Fruit fly (Drosophila melanogaster) whole organism, embryonic: ENCODE data around the gene CG43954.

Experiments
- Atf-2 ChIP-seq: fragments of 200-800 bp; sonication (Bioruptor generic); optimal IDR thresholded peaks from 2 replicates; lab custom pipeline; 2016; ENCODE audit warnings: missing biosample characterization, missing genetic modification characterization
- Atf6 ChIP-seq: fragments of 200-800 bp; sonication (Bioruptor generic); IDR thresholded peaks from 2 replicates; pipeline ENCODE4 v1.3.6; 2022; ENCODE audit warnings: missing biosample characterization, missing genetic modification characterization
- Bgb ChIP-seq: fragments of 200-800 bp; sonication (Bioruptor generic); IDR thresholded peaks from 2 replicates; pipeline ENCODE4 v1.3.6; 2022; ENCODE audit warnings: missing biosample characterization, missing genetic modification characterization; ENCODE audit not compliant: partially characterized antibody
- BtbVII ChIP-seq: fragments of 200-800 bp; sonication (Bioruptor generic); optimal IDR thresholded peaks from 3 replicates; lab custom pipeline; 2017; ENCODE audit warnings: missing biosample characterization, mild to moderate bottlenecking, missing genetic modification characterization
- Bteb2 ChIP-seq: fragments of 200-800 bp; sonication (Bioruptor generic); optimal IDR thresholded peaks from 2 replicates; lab custom pipeline; 2016; ENCODE audit warnings: missing biosample characterization, missing genetic modification characterization
- CG11695 ChIP-seq: fragments of 200-800 bp; sonication (Bioruptor generic); IDR thresholded peaks from 3 replicates; pipeline ENCODE4 v1.3.6; 2022; ENCODE audit warnings: missing biosample characterization, missing genetic modification characterization
- CG14965 ChIP-seq: fragments of 200-800 bp; sonication (Bioruptor generic); optimal IDR thresholded peaks from 2 replicates; lab custom pipeline; 2016; ENCODE audit warnings: missing biosample characterization, missing genetic modification characterization, borderline replicate concordance
- CG17359 ChIP-seq: fragments of 200-800 bp; sonication (Bioruptor generic); optimal IDR thresholded peaks from 3 replicates; lab custom pipeline; 2018; ENCODE audit warnings: missing biosample characterization, mild to moderate bottlenecking, missing genetic modification characterization, moderate library complexity
- CG17361 ChIP-seq: fragments of 200-800 bp; sonication (Bioruptor generic); IDR thresholded peaks from 3 replicates; pipeline ENCODE4 v1.3.6; 2022; ENCODE audit warnings: missing biosample characterization, missing genetic modification characterization
- CG18599 ChIP-seq: fragments of 200-800 bp; sonication (Bioruptor generic); optimal IDR thresholded peaks from 3 replicates; lab custom pipeline; 2017; ENCODE audit warnings: missing biosample characterization, missing genetic modification characterization, mild to moderate bottlenecking, moderate library complexity, missing genetic modification reagents
- CG34422 ChIP-seq: fragments of 200-800 bp; sonication (Bioruptor generic); IDR thresholded peaks from 3 replicates; pipeline ENCODE4 v1.3.6; 2022; ENCODE audit warnings: missing biosample characterization, missing genetic modification characterization
- CG3995 ChIP-seq: fragments of 200-800 bp; sonication (Bioruptor generic); optimal IDR thresholded peaks from 3 replicates; lab custom pipeline; 2016; ENCODE audit warnings: missing biosample characterization, missing genetic modification characterization
- CG4360 ChIP-seq: fragments of 200-800 bp; sonication (Bioruptor generic); IDR thresholded peaks from 2 replicates; pipeline ENCODE4 v1.3.6; 2022; ENCODE audit warnings: missing biosample characterization, missing genetic modification characterization
- CG4424 ChIP-seq: fragments of 200-800 bp; sonication (Bioruptor generic); optimal IDR thresholded peaks from 3 replicates; lab custom pipeline; 2016; ENCODE audit warnings: missing biosample characterization, missing genetic modification characterization
- CG4854 ChIP-seq: fragments of 200-800 bp; sonication (Bioruptor generic); optimal IDR thresholded peaks from 2 replicates; lab custom pipeline; 2016; ENCODE audit warnings: missing biosample characterization, missing genetic modification characterization, inconsistent platforms
- CG5953 ChIP-seq: fragments of 200-800 bp; sonication (Bioruptor generic); IDR thresholded peaks from 2 replicates; pipeline ENCODE4 v1.3.6; 2022; ENCODE audit warnings: missing biosample characterization, missing genetic modification characterization
- CG6689 ChIP-seq: fragments of 200-800 bp; sonication (Bioruptor generic); IDR thresholded peaks from 2 replicates; pipeline ENCODE4 v1.3.6; 2022; ENCODE audit warnings: missing biosample characterization, missing genetic modification characterization
- CG7271 ChIP-seq: fragments of 200-800 bp; sonication (Bioruptor generic); optimal IDR thresholded peaks from 2 replicates; lab custom pipeline; 2018; ENCODE audit warnings: missing biosample characterization, mild to moderate bottlenecking, missing genetic modification characterization, moderate library complexity
- CG7372 ChIP-seq: fragments of 200-800 bp; sonication (Bioruptor generic); IDR thresholded peaks from 2 replicates; pipeline ENCODE4 v1.3.6; 2022; ENCODE audit warnings: missing biosample characterization, missing genetic modification characterization
- CG7786 ChIP-seq: fragments of 200-800 bp; sonication (Bioruptor generic); optimal IDR thresholded peaks from 2 replicates; lab custom pipeline; 2016; ENCODE audit warnings: missing biosample characterization, missing genetic modification characterization
- CG9437 ChIP-seq: fragments of 200-800 bp; sonication (Bioruptor generic); optimal IDR thresholded peaks from 2 replicates; lab custom pipeline; 2018; ENCODE audit warnings: missing biosample characterization, mild to moderate bottlenecking, missing genetic modification characterization
- Drgx ChIP-seq: fragments of 200-800 bp; sonication (Bioruptor generic); IDR thresholded peaks from 2 replicates; pipeline ENCODE4 v1.3.6; 2022; ENCODE audit warnings: missing biosample characterization, missing genetic modification characterization
- Ets97D ChIP-seq: fragments of 200-800 bp; sonication (Bioruptor generic); optimal IDR thresholded peaks from 3 replicates; lab custom pipeline; 2016; ENCODE audit warnings: missing biosample characterization, missing genetic modification characterization
- Fer3 ChIP-seq: fragments of 200-800 bp; sonication (Bioruptor generic); optimal IDR thresholded peaks from 2 replicates; lab custom pipeline; 2018; ENCODE audit warnings: missing biosample characterization, mild to moderate bottlenecking, missing genetic modification characterization, moderate library complexity
- Gsc ChIP-seq: fragments of 200-800 bp; sonication (Bioruptor generic); IDR thresholded peaks from 2 replicates; pipeline ENCODE4 v1.3.6; 2022; ENCODE audit warnings: missing biosample characterization, missing genetic modification characterization
- Hmx ChIP-seq: fragments of 200-800 bp; sonication (Bioruptor generic); optimal IDR thresholded peaks from 2 replicates; lab custom pipeline; 2016; ENCODE audit warnings: missing biosample characterization, missing genetic modification characterization
- Nf-YA ChIP-seq: fragments of 200-800 bp; sonication (Bioruptor generic); IDR thresholded peaks from 2 replicates; pipeline ENCODE4 v1.3.6; 2022; ENCODE audit warnings: missing biosample characterization, missing genetic modification characterization
- Nf-YB ChIP-seq: fragments of 200-800 bp; sonication (Bioruptor generic); optimal IDR thresholded peaks from 3 replicates; lab custom pipeline; 2019; ENCODE audit warnings: missing biosample characterization, mild to moderate bottlenecking, missing genetic modification characterization, moderate library complexity
- Nf-YC ChIP-seq: fragments of 200-800 bp; optimal IDR thresholded peaks from 3 replicates; lab custom pipeline; 2019; ENCODE audit warnings: missing biosample characterization, mild to moderate bottlenecking, missing genetic modification characterization, moderate library complexity
- Optix ChIP-seq: fragments of 200-800 bp; sonication (Bioruptor generic); IDR thresholded peaks from 3 replicates; pipeline ENCODE4 v1.3.6; 2022; ENCODE audit warnings: missing biosample characterization, missing genetic modification characterization
- Sin3A ChIP-seq: fragments of >200 bp; optimal IDR thresholded peaks from 2 replicates; lab custom pipeline; 2018
- Sox102F ChIP-seq: fragments of 200-800 bp; sonication (Bioruptor generic); optimal IDR thresholded peaks from 2 replicates; lab custom pipeline; 2018; ENCODE audit warnings: missing biosample characterization, mild to moderate bottlenecking, missing genetic modification characterization, moderate library complexity
- Sry-β ChIP-seq: fragments of 200-800 bp; sonication (Bioruptor generic); optimal IDR thresholded peaks from 2 replicates; lab custom pipeline; 2018; ENCODE audit warnings: missing biosample characterization, mild to moderate bottlenecking, missing genetic modification characterization, moderate library complexity
- chn ChIP-seq: fragments of 200-800 bp; sonication (Bioruptor generic); optimal IDR thresholded peaks from 2 replicates; lab custom pipeline; 2016; ENCODE audit warnings: missing biosample characterization, missing genetic modification characterization
- dm ChIP-seq: fragments of 200-800 bp; sonication (Bioruptor generic); optimal IDR thresholded peaks from 3 replicates; lab custom pipeline; 2016; ENCODE audit warnings: missing biosample characterization, missing genetic modification characterization
- dmrt11E ChIP-seq: fragments of 200-800 bp; sonication (Bioruptor generic); optimal IDR thresholded peaks from 3 replicates; lab custom pipeline; 2018; ENCODE audit warnings: missing biosample characterization, mild to moderate bottlenecking, missing genetic modification characterization, moderate library complexity
- dpn ChIP-seq, 2 experiments: fragments of 200-800 bp; sonication (Bioruptor generic); optimal IDR thresholded peaks; 3 replicates each; lab custom pipeline; 2016; ENCODE audit warnings: missing biosample characterization in 2 of 2, missing genetic modification characterization in 2 of 2
- eve ChIP-seq, 2 experiments: fragments of >200 bp; optimal IDR thresholded peaks; 2 replicates each; lab custom pipeline; 2017; ENCODE audit warnings: missing biosample characterization in 2 of 2, missing genetic modification characterization in 2 of 2
- fru ChIP-seq: fragments of >200 bp; optimal IDR thresholded peaks from 2 replicates; lab custom pipeline; 2017
- grau ChIP-seq: fragments of 200-800 bp; optimal IDR thresholded peaks from 3 replicates; lab custom pipeline; 2019; ENCODE audit warnings: missing biosample characterization, mild to moderate bottlenecking, missing genetic modification characterization, moderate library complexity
- lab ChIP-seq: fragments of 200-800 bp; sonication (Bioruptor generic); optimal IDR thresholded peaks from 3 replicates; lab custom pipeline; 2017; ENCODE audit warnings: missing biosample characterization, missing genetic modification characterization, mild to moderate bottlenecking, moderate library complexity, missing genetic modification reagents
- mirr ChIP-seq: fragments of 200-800 bp; sonication (Bioruptor generic); optimal IDR thresholded peaks from 3 replicates; lab custom pipeline; 2018; ENCODE audit warnings: missing biosample characterization, mild to moderate bottlenecking, missing genetic modification characterization
- peb ChIP-seq: fragments of 200-800 bp; sonication (Bioruptor generic); IDR thresholded peaks from 2 replicates; pipeline ENCODE4 v1.3.6; 2022; ENCODE audit warnings: missing biosample characterization, missing genetic modification characterization
- pum ChIP-seq: fragments of 200-800 bp; sonication (Bioruptor generic); optimal IDR thresholded peaks from 2 replicates; lab custom pipeline; 2016; ENCODE audit warnings: missing biosample characterization, missing genetic modification characterization
- rib ChIP-seq: fragments of 200-800 bp; sonication (Bioruptor generic); IDR thresholded peaks from 2 replicates; pipeline ENCODE4 v1.3.6; 2022; ENCODE audit warnings: missing biosample characterization, missing genetic modification characterization
- ro ChIP-seq: fragments of 200-800 bp; sonication (Bioruptor generic); IDR thresholded peaks from 2 replicates; pipeline ENCODE4 v1.3.6; 2022; ENCODE audit warnings: missing biosample characterization, missing genetic modification characterization
- scrt ChIP-seq: fragments of 200-800 bp; sonication (Bioruptor generic); optimal IDR thresholded peaks from 2 replicates; lab custom pipeline; 2018; ENCODE audit warnings: missing biosample characterization, mild to moderate bottlenecking, missing genetic modification characterization, moderate library complexity
- shn ChIP-seq: fragments of 200-800 bp; sonication (Bioruptor generic); optimal IDR thresholded peaks from 3 replicates; lab custom pipeline; 2016; ENCODE audit warnings: missing biosample characterization, missing genetic modification characterization
- slbo ChIP-seq: fragments of 200-800 bp; sonication (Bioruptor generic); IDR thresholded peaks from 2 replicates; pipeline ENCODE4 v1.3.6; 2022; ENCODE audit warnings: missing biosample characterization, missing genetic modification characterization
- trh ChIP-seq: fragments of 200-800 bp; sonication (Bioruptor generic); optimal IDR thresholded peaks from 2 replicates; lab custom pipeline; 2016; ENCODE audit warnings: missing biosample characterization, missing genetic modification characterization
- wek ChIP-seq: fragments of 200-800 bp; sonication (Bioruptor generic); optimal IDR thresholded peaks from 3 replicates; lab custom pipeline; 2018; ENCODE audit warnings: missing biosample characterization, mild to moderate bottlenecking, missing genetic modification characterization, moderate library complexity

The CG43954 gene

DNA sequence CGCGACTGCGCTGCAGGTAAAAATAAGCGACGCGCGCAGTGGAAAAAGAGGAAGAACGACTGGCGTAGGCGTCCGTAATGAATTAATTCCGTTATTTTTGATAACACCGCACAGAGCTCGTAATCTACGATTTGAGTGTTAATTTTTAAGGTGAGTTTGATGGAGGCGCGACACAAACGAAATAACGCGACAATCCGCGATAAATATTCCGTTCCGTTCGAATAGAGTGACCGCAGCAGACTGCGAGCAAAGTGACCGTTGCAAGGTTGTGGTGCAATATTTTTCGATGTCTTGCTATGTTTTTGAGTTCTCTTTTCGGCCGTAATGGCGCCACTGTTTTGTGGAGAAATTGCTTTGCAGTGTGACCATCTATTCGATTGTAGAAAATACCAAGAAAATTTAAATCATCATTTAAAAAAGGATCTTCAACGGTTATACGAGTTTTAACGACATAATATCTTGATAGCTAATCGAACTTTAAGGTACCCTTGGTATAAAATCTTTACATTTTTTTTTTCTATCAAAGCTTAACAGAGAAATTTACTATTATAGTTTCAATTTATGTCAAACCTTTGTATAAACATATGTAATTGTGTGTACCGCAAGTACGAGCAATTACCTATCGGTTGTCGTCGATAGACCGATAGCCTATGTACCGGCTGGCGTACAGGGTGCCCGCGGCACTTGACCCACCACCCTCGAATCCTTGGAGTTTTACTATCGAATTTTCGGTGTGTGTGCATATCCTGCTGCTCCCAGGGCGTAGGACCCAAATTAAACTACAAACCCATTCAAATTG is at the start of gene CG43954, which contains the start of the genes Lasp and Dab (continued):
- TF ChIP-seq CG17359 (tag; lab: Kevin White, UChicago) (peak; percentile 22), shn (GFP tag; lab: Kevin White, UChicago) (peak; percentile 9), BtbVII (GFP tag; lab: Kevin White, UChicago) (peak; percentile 52), Hmx (GFP tag; lab: Kevin White, UChicago) (no peak), scrt (GFP tag; lab: Kevin White, UChicago) (peak; percentile 28), Sry-β (no peak), CG34422 (GFP tag; lab: Robert Waterston, UW) (no peak), Atf6 (GFP tag; lab: Robert Waterston, UW) (peak; percentile 68), Sin3A (lab: Kevin White, UChicago) (peak; percentile 85), Fer3 (tag; lab: Kevin White, UChicago) (peak; percentile 2), slbo (GFP tag; lab: Robert Waterston, UW) (peak; percentile 47), wek (GFP tag; lab: Kevin White, UChicago) (peak; percentile 60), trh (GFP tag; lab: Kevin White, UChicago) (no peak), CG7271 (no peak), Sox102F (GFP tag; lab: Kevin White, UChicago) (no peak), CG9437 (no peak), Gsc (GFP tag; lab: Robert Waterston, UW) (no peak), CG4360 (GFP tag; lab: Robert Waterston, UW) (no peak), chn (GFP tag; lab: Kevin White, UChicago) (no peak), Bgb (peak; percentile 68), dpn (GFP tag; optimal IDR thresholded peaks at IDR 0.05; lab: Kevin White, UChicago) (peak; percentile 17 to 35), CG4424 (GFP tag; lab: Kevin White, UChicago) (peak; percentile 16), CG3995 (GFP tag; lab: Kevin White, UChicago) (peak; percentile 88), CG5953 (GFP tag; lab: Robert Waterston, UW) (peak; percentile 22; the same call in 1 of the 2 replicates), eve (GFP tag; optimal IDR thresholded peaks at IDR 0.05; lab: Kevin White, UChicago) (no peak), CG4854 (GFP tag; lab: Kevin White, UChicago) (no peak), pum (GFP tag; lab: Kevin White, UChicago) (no peak), dmrt11E (no peak), rib (GFP tag; lab: Robert Waterston, UW) (peak; percentile 43; the same call in 1 of the 2 replicates), lab (peak; percentile 56), Ets97D (GFP tag; lab: Kevin White, UChicago) (peak; percentile 82), Nf-YC (tag; lab: Kevin White, UChicago) (peak; percentile 8), CG14965 (no peak), Nf-YB (GFP tag; lab: Kevin White, UChicago) (no peak), CG7372 (GFP tag; lab: Robert Waterston, UW) (no peak), CG7786 (GFP tag; lab: Kevin White, UChicago) (no peak), Bteb2 (GFP tag; lab: Kevin White, UChicago) (no peak), Nf-YA (no peak), Atf-2 (no peak), CG17361 (GFP tag; lab: Robert Waterston, UW) (peak; percentile 42; the same call in 2 of the 3 replicates), grau (peak; percentile 29), CG18599 (GFP tag; lab: Kevin White, UChicago) (no peak), peb (GFP tag; lab: Robert Waterston, UW) (no peak), Optix (GFP tag; lab: Robert Waterston, UW) (no peak), fru (no peak), dm (GFP tag; lab: Kevin White, UChicago) (no peak), CG6689 (GFP tag; lab: Robert Waterston, UW) (no peak), ro (GFP tag; lab: Robert Waterston, UW) (no peak), mirr (peak; percentile 61), CG11695 (GFP tag; lab: Robert Waterston, UW) (no peak), Drgx (GFP tag; lab: Robert Waterston, UW) (no peak)
